Fruit fly (Drosophila melanogaster) whole organism, embryonic: ENCODE data around the gene CG3999.

Experiments used
- Adf1 ChIP-seq: fragments of 200-800 bp; sonication (Bioruptor generic); IDR thresholded peaks from 2 replicates; pipeline ENCODE4 v1.3.6; 2022; ENCODE audit warnings: missing biosample characterization, missing genetic modification characterization
- CG1024 ChIP-seq: fragments of 200-800 bp; sonication (Bioruptor generic); IDR thresholded peaks from 2 replicates; pipeline ENCODE4 v1.3.6; 2022; ENCODE audit warnings: missing biosample characterization, missing genetic modification characterization
- CG11247 ChIP-seq: fragments of 200-800 bp; sonication (Bioruptor generic); IDR thresholded peaks from 2 replicates; pipeline ENCODE4 v1.3.6; 2022; ENCODE audit warnings: missing biosample characterization, missing genetic modification characterization
- CG12219 ChIP-seq: fragments of 200-800 bp; sonication (Bioruptor generic); optimal IDR thresholded peaks from 3 replicates; lab custom pipeline; 2018; ENCODE audit warnings: missing biosample characterization, mild to moderate bottlenecking, missing genetic modification characterization
- CG12299 ChIP-seq: fragments of 200-800 bp; sonication (Bioruptor generic); optimal IDR thresholded peaks from 2 replicates; lab custom pipeline; 2018; ENCODE audit warnings: missing biosample characterization, mild to moderate bottlenecking, missing genetic modification characterization
- CG14050 ChIP-seq: fragments of 200-800 bp; sonication (Bioruptor generic); IDR thresholded peaks from 3 replicates; pipeline ENCODE4 v1.3.6; 2022; ENCODE audit warnings: missing biosample characterization, missing genetic modification characterization
- CG14965 ChIP-seq: fragments of 200-800 bp; sonication (Bioruptor generic); optimal IDR thresholded peaks from 2 replicates; lab custom pipeline; 2016; ENCODE audit warnings: missing biosample characterization, missing genetic modification characterization, borderline replicate concordance
- CG15696 ChIP-seq: fragments of 200-800 bp; sonication (Bioruptor generic); optimal IDR thresholded peaks from 2 replicates; lab custom pipeline; 2019; ENCODE audit warnings: missing biosample characterization, mild to moderate bottlenecking, missing genetic modification characterization, moderate library complexity
- CG2678 ChIP-seq: fragments of 200-800 bp; sonication (Bioruptor generic); optimal IDR thresholded peaks from 3 replicates; lab custom pipeline; 2019; ENCODE audit warnings: missing biosample characterization, mild to moderate bottlenecking, missing genetic modification characterization, moderate library complexity
- CG30403 ChIP-seq: fragments of 200-800 bp; sonication (Bioruptor generic); optimal IDR thresholded peaks from 3 replicates; lab custom pipeline; 2016; ENCODE audit warnings: missing biosample characterization, missing genetic modification characterization
- CG3281 ChIP-seq: fragments of 200-800 bp; sonication (Bioruptor generic); optimal IDR thresholded peaks from 3 replicates; lab custom pipeline; 2017; ENCODE audit warnings: missing biosample characterization, mild to moderate bottlenecking, missing genetic modification characterization
- CG3726 ChIP-seq: fragments of 200-800 bp; sonication (Bioruptor generic); IDR thresholded peaks from 3 replicates; pipeline ENCODE4, ENCODE4 v1.3.6; 2022; ENCODE audit warnings: missing biosample characterization, missing genetic modification characterization
- CG4282 ChIP-seq: fragments of 200-800 bp; sonication (Bioruptor generic); optimal IDR thresholded peaks from 2 replicates; lab custom pipeline; 2016; ENCODE audit warnings: missing biosample characterization, missing genetic modification characterization
- CG6254 ChIP-seq: fragments of 200-800 bp; sonication (Bioruptor generic); optimal IDR thresholded peaks from 3 replicates; lab custom pipeline; 2017; ENCODE audit warnings: mild to moderate bottlenecking, missing biosample characterization, missing genetic modification reagents, missing genetic modification characterization
- CG6654 ChIP-seq: fragments of 200-800 bp; sonication (Bioruptor generic); optimal IDR thresholded peaks from 2 replicates; lab custom pipeline; 2017; ENCODE audit warnings: missing biosample characterization, mild to moderate bottlenecking, missing genetic modification characterization
- CG7786 ChIP-seq: fragments of 200-800 bp; sonication (Bioruptor generic); optimal IDR thresholded peaks from 2 replicates; lab custom pipeline; 2016; ENCODE audit warnings: missing biosample characterization, missing genetic modification characterization
- CTCF ChIP-seq: fragments of 200-800 bp; sonication (Bioruptor generic); optimal IDR thresholded peaks from 2 replicates; lab custom pipeline; 2017; ENCODE audit warnings: missing biosample characterization, mild to moderate bottlenecking, missing genetic modification characterization, moderate library complexity
- Chrac-16 ChIP-seq: fragments of 200-800 bp; sonication (Bioruptor generic); optimal IDR thresholded peaks from 3 replicates; lab custom pipeline; 2016; ENCODE audit warnings: missing biosample characterization, missing genetic modification characterization
- D19A ChIP-seq: fragments of 200-800 bp; optimal IDR thresholded peaks from 3 replicates; lab custom pipeline; 2019; ENCODE audit warnings: missing biosample characterization, mild to moderate bottlenecking, missing genetic modification characterization, moderate library complexity
- D19B ChIP-seq: fragments of 200-800 bp; sonication (Bioruptor generic); optimal IDR thresholded peaks from 2 replicates; lab custom pipeline; 2017; ENCODE audit warnings: missing biosample characterization, mild to moderate bottlenecking, missing genetic modification characterization
- Dref ChIP-seq: fragments of 200-800 bp; sonication (Bioruptor generic); IDR thresholded peaks from 2 replicates; pipeline ENCODE4 v1.3.6; 2022; ENCODE audit warnings: missing biosample characterization, missing genetic modification characterization
- Fer1 ChIP-seq: fragments of 200-800 bp; sonication (Bioruptor generic); optimal IDR thresholded peaks from 2 replicates; lab custom pipeline; 2017; ENCODE audit warnings: missing biosample characterization, mild to moderate bottlenecking, missing genetic modification characterization
- Fer3 ChIP-seq: fragments of 200-800 bp; sonication (Bioruptor generic); optimal IDR thresholded peaks from 2 replicates; lab custom pipeline; 2018; ENCODE audit warnings: missing biosample characterization, mild to moderate bottlenecking, missing genetic modification characterization, moderate library complexity
- HLH4C ChIP-seq: fragments of 200-800 bp; sonication (Bioruptor generic); IDR thresholded peaks from 3 replicates; pipeline ENCODE4 v1.3.6; 2022; ENCODE audit warnings: missing biosample characterization, missing genetic modification characterization; ENCODE audit not compliant: partially characterized antibody
- HmgD ChIP-seq: fragments of 200-800 bp; sonication (Bioruptor generic); optimal IDR thresholded peaks from 3 replicates; lab custom pipeline; 2016; ENCODE audit warnings: missing biosample characterization, missing genetic modification characterization
- Lim3 ChIP-seq: fragments of 200-800 bp; sonication (Bioruptor generic); IDR thresholded peaks from 2 replicates; pipeline ENCODE4 v1.3.6; 2022; ENCODE audit warnings: missing biosample characterization, missing genetic modification characterization
- NC2β ChIP-seq: fragments of 200-800 bp; sonication (Bioruptor generic); optimal IDR thresholded peaks from 2 replicates; lab custom pipeline; 2016; ENCODE audit warnings: missing biosample characterization, missing genetic modification characterization
- NfI ChIP-seq: fragments of 200-800 bp; sonication (Bioruptor generic); optimal IDR thresholded peaks from 3 replicates; lab custom pipeline; 2018; ENCODE audit warnings: missing biosample characterization, mild to moderate bottlenecking, missing genetic modification characterization, moderate library complexity
- Oli ChIP-seq: fragments of 200-800 bp; sonication (Bioruptor generic); optimal IDR thresholded peaks from 2 replicates; lab custom pipeline; 2018; ENCODE audit warnings: missing biosample characterization, mild to moderate bottlenecking, missing genetic modification characterization, moderate library complexity
- Sox100B ChIP-seq: fragments of 200-800 bp; sonication (Bioruptor generic); optimal IDR thresholded peaks from 3 replicates; lab custom pipeline; 2018; ENCODE audit warnings: missing biosample characterization, mild to moderate bottlenecking, missing genetic modification characterization
- Ssrp ChIP-seq: fragments of 200-800 bp; sonication (Bioruptor generic); optimal IDR thresholded peaks from 2 replicates; lab custom pipeline; 2018; ENCODE audit warnings: missing biosample characterization, mild to moderate bottlenecking, missing genetic modification characterization, moderate library complexity
- Taf1 ChIP-seq: fragments of 200-800 bp; sonication (Bioruptor generic); IDR thresholded peaks from 2 replicates; pipeline ENCODE4 v1.3.6; 2022; ENCODE audit warnings: missing biosample characterization, missing genetic modification characterization
- abd-A ChIP-seq: fragments of 200-800 bp; sonication (Bioruptor generic); optimal IDR thresholded peaks from 3 replicates; lab custom pipeline; 2019; ENCODE audit warnings: missing biosample characterization, mild to moderate bottlenecking, missing genetic modification characterization, moderate library complexity
- croc ChIP-seq: fragments of 200-800 bp; sonication (Bioruptor generic); conservative IDR thresholded peaks from 3 replicates; pipeline ENCODE4 v1.3.6; 2022; ENCODE audit warnings: missing biosample characterization, missing genetic modification characterization
- crol ChIP-seq: fragments of 200-800 bp; sonication (Bioruptor generic); IDR thresholded peaks from 2 replicates; pipeline ENCODE4 v1.3.6; 2022; ENCODE audit warnings: missing biosample characterization, missing genetic modification characterization
- cwo ChIP-seq: fragments of 200-800 bp; sonication (Bioruptor generic); optimal IDR thresholded peaks from 3 replicates; lab custom pipeline; 2017; ENCODE audit warnings: missing biosample characterization, missing genetic modification characterization, mild to moderate bottlenecking, moderate library complexity, missing genetic modification reagents
- gro ChIP-seq: fragments of 200-800 bp; sonication (Bioruptor generic); optimal IDR thresholded peaks from 2 replicates; lab custom pipeline; 2016; ENCODE audit warnings: missing biosample characterization, missing genetic modification characterization
- gt ChIP-seq: fragments of 200-800 bp; sonication (Bioruptor generic); IDR thresholded peaks from 2 replicates; pipeline ENCODE4 v1.3.6; 2022; ENCODE audit warnings: missing biosample characterization, missing genetic modification characterization
- hb ChIP-seq: fragments of 200-800 bp; sonication (Bioruptor generic); IDR thresholded peaks from 3 replicates; pipeline ENCODE4 v1.3.6; 2022; ENCODE audit warnings: missing biosample characterization, missing genetic modification characterization; ENCODE audit not compliant: partially characterized antibody
- lbe ChIP-seq: fragments of 200-800 bp; sonication (Bioruptor generic); optimal IDR thresholded peaks from 2 replicates; lab custom pipeline; 2016; ENCODE audit warnings: missing biosample characterization, mild to moderate bottlenecking, missing genetic modification characterization
- mam ChIP-seq: fragments of 200-800 bp; sonication (Bioruptor generic); optimal IDR thresholded peaks from 3 replicates; lab custom pipeline; 2016; ENCODE audit warnings: missing biosample characterization, missing genetic modification characterization
- nom ChIP-seq: fragments of 200-800 bp; sonication (Bioruptor generic); optimal IDR thresholded peaks from 2 replicates; lab custom pipeline; 2017; ENCODE audit warnings: missing biosample characterization, missing genetic modification characterization, mild to moderate bottlenecking, moderate library complexity, missing genetic modification reagents
- pb ChIP-seq: fragments of 200-800 bp; sonication (Bioruptor generic); optimal IDR thresholded peaks from 3 replicates; lab custom pipeline; 2016; ENCODE audit warnings: missing biosample characterization, missing genetic modification characterization
- peb ChIP-seq: fragments of 200-800 bp; sonication (Bioruptor generic); IDR thresholded peaks from 2 replicates; pipeline ENCODE4 v1.3.6; 2022; ENCODE audit warnings: missing biosample characterization, missing genetic modification characterization
- pfk ChIP-seq: fragments of 200-800 bp; sonication (Bioruptor generic); optimal IDR thresholded peaks from 2 replicates; lab custom pipeline; 2018; ENCODE audit warnings: missing biosample characterization, mild to moderate bottlenecking, missing genetic modification characterization, moderate library complexity
- slbo ChIP-seq: fragments of 200-800 bp; sonication (Bioruptor generic); IDR thresholded peaks from 2 replicates; pipeline ENCODE4 v1.3.6; 2022; ENCODE audit warnings: missing biosample characterization, missing genetic modification characterization
- so ChIP-seq: fragments of 200-800 bp; sonication (Bioruptor generic); IDR thresholded peaks from 3 replicates; pipeline ENCODE4 v1.3.6; 2022; ENCODE audit warnings: missing biosample characterization, missing genetic modification characterization
- tna ChIP-seq: fragments of 200-800 bp; sonication (Bioruptor generic); IDR thresholded peaks from 2 replicates; pipeline ENCODE4 v1.3.6; 2022; ENCODE audit warnings: missing biosample characterization, missing genetic modification characterization; ENCODE audit not compliant: partially characterized antibody
- twi ChIP-seq: fragments of 200-800 bp; optimal IDR thresholded peaks from 2 replicates; lab custom pipeline; 2019; ENCODE audit warnings: missing biosample characterization, mild to moderate bottlenecking, missing genetic modification characterization, moderate library complexity
- tx ChIP-seq: fragments of 200-800 bp; sonication (Bioruptor generic); optimal IDR thresholded peaks from 2 replicates; lab custom pipeline; 2016; ENCODE audit warnings: missing biosample characterization, missing genetic modification characterization
- zfh2 ChIP-seq: fragments of 200-800 bp; sonication (Bioruptor generic); optimal IDR thresholded peaks from 2 replicates; lab custom pipeline; 2016; ENCODE audit warnings: missing biosample characterization, missing genetic modification characterization

CG3999 gene

DNA sequence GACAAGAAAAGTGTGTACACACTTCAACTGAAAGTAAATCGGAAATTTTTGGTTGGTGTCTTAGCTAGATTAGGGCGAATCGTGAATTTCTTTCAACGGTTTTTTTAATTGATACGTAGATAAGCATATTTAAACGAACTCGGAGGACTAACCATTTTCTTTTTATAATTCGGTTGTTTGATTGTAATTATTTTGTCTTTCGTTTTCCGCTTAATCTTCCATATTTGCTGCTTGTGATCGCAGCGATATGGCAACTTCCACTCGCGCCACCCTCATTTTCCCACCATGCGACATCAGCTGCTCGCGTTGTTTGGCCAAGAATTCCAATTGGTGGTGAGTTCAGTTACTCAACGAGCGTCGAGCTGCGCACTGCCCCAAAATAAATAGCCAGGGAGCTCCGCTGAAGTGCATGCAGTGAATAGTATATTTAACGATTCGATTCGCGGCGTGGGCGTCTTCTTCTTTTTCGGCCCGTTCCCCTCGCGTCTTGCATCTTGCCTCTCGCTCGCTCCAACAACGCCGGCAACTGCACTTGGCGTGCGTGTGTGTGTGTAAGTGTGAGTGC lies 12.7 kb downstream of the CG3999 start, which contains the start of gene Nuak (continued):
- TF ChIP-seq abd-A (tag; lab: Kevin White, UChicago) (peak; percentile 71), twi (tag; lab: Kevin White, UChicago) (peak; percentile 59), Adf1 (GFP tag; lab: Robert Waterston, UW) (no peak), gro (GFP tag; lab: Kevin White, UChicago) (peak; percentile 99), CG3726 (GFP tag; lab: Robert Waterston, UW) (no peak), CG7786 (GFP tag; lab: Kevin White, UChicago) (peak; percentile 94), pfk (GFP tag; lab: Kevin White, UChicago) (peak; percentile 38), CG1024 (GFP tag; lab: Robert Waterston, UW) (no peak), Fer1 (GFP tag; lab: Kevin White, UChicago) (peak; percentile 82), hb (GFP tag; lab: Robert Waterston, UW) (no peak), crol (GFP tag; lab: Robert Waterston, UW) (no peak), tna (no peak), CG6654 (GFP tag; lab: Kevin White, UChicago) (peak; percentile 53), CG14965 (GFP tag; lab: Kevin White, UChicago) (peak; percentile 40), D19A (tag; lab: Kevin White, UChicago) (peak; percentile 13), NfI (GFP tag; lab: Kevin White, UChicago) (peak; percentile 87), Fer3 (peak; percentile 83), D19B (peak; percentile 37), CG3281 (GFP tag; lab: Kevin White, UChicago) (peak; percentile 82), gt (GFP tag; lab: Robert Waterston, UW) (no peak), tx (GFP tag; lab: Kevin White, UChicago) (peak; percentile 94), CG14050 (no peak), Taf1 (no peak), nom (GFP tag; lab: Kevin White, UChicago) (peak; percentile 46), CG30403 (GFP tag; lab: Kevin White, UChicago) (peak; percentile 95), lbe (GFP tag; lab: Kevin White, UChicago) (peak; percentile 50), CG2678 (tag; lab: Kevin White, UChicago) (peak; percentile 82), CG12299 (tag; lab: Kevin White, UChicago) (peak; percentile 78), NC2β (GFP tag; lab: Kevin White, UChicago) (peak; percentile 84), so (GFP tag; lab: Robert Waterston, UW) (no peak), peb (GFP tag; lab: Robert Waterston, UW) (no peak), croc (GFP tag; lab: Robert Waterston, UW) (peak; percentile 71), CG12219 (peak; percentile 70), zfh2 (GFP tag; lab: Kevin White, UChicago) (peak; percentile 98), Ssrp (peak; percentile 67), CG15696 (tag; lab: Kevin White, UChicago) (peak; percentile 79), Lim3 (no peak), Oli (peak; percentile 62), CG6254 (GFP tag; lab: Kevin White, UChicago) (peak; percentile 46), HmgD (GFP tag; lab: Kevin White, UChicago) (peak; percentile 88), HLH4C (GFP tag; lab: Robert Waterston, UW) (no peak), mam (GFP tag; lab: Kevin White, UChicago) (peak; percentile 98), Dref (GFP tag; lab: Robert Waterston, UW) (no peak), Sox100B (GFP tag; lab: Kevin White, UChicago) (peak; percentile 30), CG4282 (GFP tag; lab: Kevin White, UChicago) (peak; percentile 89), slbo (no peak), CG11247 (GFP tag; lab: Robert Waterston, UW) (no peak), pb (GFP tag; lab: Kevin White, UChicago) (peak; percentile 78), CTCF (GFP tag; lab: Kevin White, UChicago) (peak; percentile 65), Chrac-16 (GFP tag; lab: Kevin White, UChicago) (peak; percentile 91), cwo (GFP tag; lab: Kevin White, UChicago) (peak; percentile 60)
